Worm (Caenorhabditis elegans): ENCODE measurements around the gene T11F8.1.

DNA sequence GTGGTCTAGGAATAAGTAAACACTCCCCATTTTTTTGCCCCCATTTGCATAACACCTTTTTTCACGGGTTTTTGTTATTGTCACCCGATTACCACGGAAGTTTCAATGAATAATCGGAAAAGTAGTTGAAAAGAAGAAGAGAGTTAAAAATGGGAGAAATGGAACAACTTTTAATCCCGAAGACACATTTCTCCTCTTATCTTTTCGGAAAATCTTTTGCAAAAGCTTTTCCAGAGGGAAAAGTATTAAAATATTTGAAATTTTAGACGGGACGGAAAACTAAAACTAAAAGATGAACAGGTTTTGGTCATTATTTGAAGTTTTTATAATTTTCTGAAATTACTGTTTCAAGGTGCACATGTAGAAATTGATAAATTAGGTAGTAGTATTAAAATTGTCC lies 39.7 kb downstream of the T11F8.1 start:
- TF ChIP-seq ref-1 (GFP tag; conservative IDR thresholded peaks at IDR 0.05): no peak
- TF ChIP-seq med-1 (GFP tag; optimal IDR thresholded peaks at IDR 0.05; ENCODE audit: insufficient read depth): no peak
- TF ChIP-seq flt-1 (GFP tag; IDR thresholded peaks at IDR 0.05): no peak
- no peak for TF ChIP-seq ztf-23 (GFP tag; IDR thresholded peaks at IDR 0.05)
- no peak for TF ChIP-seq T22C8.4 (GFP tag; IDR thresholded peaks at IDR 0.05)
- no peak for TF ChIP-seq cog-1 (tag; optimal IDR thresholded peaks at IDR 0.05)
- no peak for TF ChIP-seq ztf-29 (GFP tag; IDR thresholded peaks at IDR 0.05)
- no peak for TF ChIP-seq tab-1 (GFP tag; IDR thresholded peaks at IDR 0.05)

All from whole organism, midembryonic.